Worm (Caenorhabditis elegans) whole organism, early embryonic: ENCODE results near the gene Y57E12B.10.

Experiments used
- B0310.2 ChIP-seq: sonication (generic microtip); optimal IDR thresholded peaks from 2 replicates; lab custom pipeline; 2016; ENCODE audit warnings: mild to moderate bottlenecking, missing genetic modification characterization, missing compliant biosample characterization
- F13C5.2 ChIP-seq: sonication (generic microtip); optimal IDR thresholded peaks from 2 replicates; lab custom pipeline; 2017; ENCODE audit warnings: mild to moderate bottlenecking, missing genetic modification characterization, inconsistent platforms, missing compliant biosample characterization
- aly-1 ChIP-seq: sonication (generic microtip); optimal IDR thresholded peaks from 2 replicates; lab custom pipeline; 2016; ENCODE audit warnings: missing genetic modification characterization, missing compliant biosample characterization
- ama-1 ChIP-seq: fragments of 150-350 bp; optimal IDR thresholded peaks from 2 replicates; lab custom pipeline; 2014
- ceh-13 ChIP-seq: fragments of 200-800 bp; sonication (Bioruptor generic); optimal IDR thresholded peaks from 2 replicates; lab custom pipeline; 2018; ENCODE audit warnings: mild to moderate bottlenecking, missing genetic modification characterization, missing compliant biosample characterization
- ceh-36 ChIP-seq: sonication (generic microtip); optimal IDR thresholded peaks from 2 replicates; lab custom pipeline; 2016; ENCODE audit warnings: missing genetic modification characterization, inconsistent platforms, missing compliant biosample characterization
- ets-7 ChIP-seq: sonication (generic microtip); optimal IDR thresholded peaks from 2 replicates; lab custom pipeline; 2016; ENCODE audit warnings: missing genotype, missing genetic modification characterization, missing compliant biosample characterization
- flt-1 ChIP-seq: fragments of 200-800 bp; sonication (Bioruptor generic); IDR thresholded peaks from 2 replicates; pipeline ENCODE4 v1.3.6; 2022; ENCODE audit warnings: missing genetic modification characterization, missing compliant biosample characterization
- hmbx-1 ChIP-seq: sonication (generic microtip); optimal IDR thresholded peaks from 2 replicates; lab custom pipeline; 2016; ENCODE audit warnings: mild to moderate bottlenecking, missing genetic modification characterization, missing compliant biosample characterization
- hmg-4 ChIP-seq: fragments of 200-800 bp; sonication (Bioruptor generic); optimal IDR thresholded peaks from 2 replicates; lab custom pipeline; 2018; ENCODE audit warnings: mild to moderate bottlenecking, missing genetic modification characterization, missing compliant biosample characterization
- hnd-1 ChIP-seq: sonication (generic microtip); optimal IDR thresholded peaks from 2 replicates; lab custom pipeline; 2016; ENCODE audit warnings: missing genetic modification characterization, missing compliant biosample characterization
- pes-1 ChIP-seq: fragments of 200-800 bp; sonication (Bioruptor generic); IDR thresholded peaks from 2 replicates; pipeline ENCODE4 v1.3.6; 2022; ENCODE audit warnings: missing genetic modification reagents, missing genetic modification characterization, missing compliant biosample characterization
- scrt-1 ChIP-seq: fragments of 200-800 bp; sonication (Bioruptor generic); IDR thresholded peaks from 2 replicates; pipeline ENCODE4 v1.3.6; 2022; ENCODE audit warnings: missing genetic modification characterization, missing compliant biosample characterization
- sea-1 ChIP-seq: fragments of 200-800 bp; sonication (Bioruptor generic); conservative IDR thresholded peaks from 2 replicates; pipeline ENCODE4 v1.3.6; 2022; ENCODE audit warnings: missing genetic modification characterization, missing compliant biosample characterization
- tbx-11 ChIP-seq: fragments of 200-800 bp; sonication (Bioruptor generic); IDR thresholded peaks from 2 replicates; pipeline ENCODE4 v1.3.6; 2022; ENCODE audit warnings: missing genetic modification characterization, missing compliant biosample characterization
- tbx-37 ChIP-seq: fragments of 200-800 bp; sonication (Bioruptor generic); conservative IDR thresholded peaks from 2 replicates; pipeline ENCODE4 v1.3.6; 2022; ENCODE audit warnings: missing genetic modification reagents, missing genetic modification characterization, missing compliant biosample characterization
- tra-4 ChIP-seq: sonication (generic microtip); optimal IDR thresholded peaks from 2 replicates; lab custom pipeline; 2017; ENCODE audit warnings: missing genetic modification characterization, missing compliant biosample characterization

Y57E12B.10 gene

ce11 chrV:6951306-6951705 lies 15.5 kb upstream of the Y57E12B.10 start, which contains the start of gene T07H8.11:
Gene T07H8.11, minus strand, starts transcription at chrV:6951406.
- no peak for TF ChIP-seq hmg-4
- TF ChIP-seq aly-1 (tag; lab: Kevin White, UChicago): no peak
- no peak for TF ChIP-seq scrt-1 (GFP tag; lab: Robert Waterston, UW)
- TF ChIP-seq tbx-11: no peak
- TF ChIP-seq B0310.2: no peak
- TF ChIP-seq sea-1 (GFP tag; lab: Robert Waterston, UW): no peak
- TF ChIP-seq tbx-37: no peak
- no peak for TF ChIP-seq hmbx-1
- no peak for TF ChIP-seq hnd-1 (tag; lab: Kevin White, UChicago)
- TF ChIP-seq flt-1 (GFP tag; lab: Robert Waterston, UW): no peak
- no peak for TF ChIP-seq tra-4 (tag; lab: Kevin White, UChicago)
- TF ChIP-seq ceh-36: no peak
- no peak for TF ChIP-seq F13C5.2 (tag; lab: Kevin White, UChicago)
- TF ChIP-seq ets-7: no peak
- no peak for TF ChIP-seq pes-1 (GFP tag; lab: Robert Waterston, UW)
- no peak for TF ChIP-seq ama-1 (lab: Kevin White, UChicago)
- no peak for TF ChIP-seq ceh-13 (GFP tag; lab: Kevin White, UChicago)

- TF ChIP-seq hmbx-1: no peak
- TF ChIP-seq flt-1 (GFP tag; lab: Robert Waterston, UW): no peak
- no peak for TF ChIP-seq ceh-13 (GFP tag; lab: Kevin White, UChicago)
- no peak for TF ChIP-seq sea-1 (GFP tag; lab: Robert Waterston, UW)
- TF ChIP-seq scrt-1 (GFP tag; lab: Robert Waterston, UW): no peak
- TF ChIP-seq hnd-1 (tag; lab: Kevin White, UChicago): no peak
- no peak for TF ChIP-seq tra-4 (tag; lab: Kevin White, UChicago)
- no peak for TF ChIP-seq pes-1 (GFP tag; lab: Robert Waterston, UW)
- TF ChIP-seq hmg-4: no peak
- TF ChIP-seq B0310.2: no peak
- TF ChIP-seq F13C5.2 (tag; lab: Kevin White, UChicago): no peak
- TF ChIP-seq aly-1 (tag; lab: Kevin White, UChicago): no peak
Measured at ce11 chrV:6949770-6950169, 14.0 kb upstream of the Y57E12B.10 start, which contains the start of gene Y57E12B.11. Gene Y57E12B.11, minus strand, starts transcription at chrV:6949870.

ce11 chrV:6948225-6948624 lies 12.4 kb upstream of the Y57E12B.10 start, which contains the start of gene Y57E12B.1:
Gene Y57E12B.1, plus strand, starts transcription at chrV:6948525.
- TF ChIP-seq tra-4 (tag; lab: Kevin White, UChicago) (no peak), ets-7 (no peak), sea-1 (GFP tag; lab: Robert Waterston, UW) (no peak), flt-1 (GFP tag; lab: Robert Waterston, UW) (no peak), tbx-11 (no peak), hnd-1 (tag; lab: Kevin White, UChicago) (no peak), hmg-4 (no peak), aly-1 (tag; lab: Kevin White, UChicago) (no peak), scrt-1 (GFP tag; lab: Robert Waterston, UW) (no peak), F13C5.2 (tag; lab: Kevin White, UChicago) (no peak), ceh-36 (no peak), B0310.2 (no peak), ama-1 (lab: Kevin White, UChicago) (no peak), tbx-37 (no peak)

- TF ChIP-seq tra-4 (tag; lab: Kevin White, UChicago): no peak
- TF ChIP-seq hnd-1 (tag; lab: Kevin White, UChicago): no peak
- TF ChIP-seq ceh-36: no peak
- no peak for TF ChIP-seq sea-1 (GFP tag; lab: Robert Waterston, UW)
- no peak for TF ChIP-seq pes-1 (GFP tag; lab: Robert Waterston, UW)
Measured at ce11 chrV:6947442-6947841, 11.7 kb upstream of the Y57E12B.10 start, which contains the start of gene Y57E12B.4. Gene Y57E12B.4, minus strand, starts transcription at chrV:6947542.

- TF ChIP-seq B0310.2 (no peak), hmg-4 (no peak), flt-1 (GFP tag; lab: Robert Waterston, UW) (no peak), hmbx-1 (no peak), ceh-13 (GFP tag; lab: Kevin White, UChicago) (no peak), pes-1 (GFP tag; lab: Robert Waterston, UW) (no peak), ama-1 (lab: Kevin White, UChicago) (no peak), tra-4 (tag; lab: Kevin White, UChicago) (no peak), aly-1 (tag; lab: Kevin White, UChicago) (no peak), hnd-1 (tag; lab: Kevin White, UChicago) (no peak), sea-1 (GFP tag; lab: Robert Waterston, UW) (no peak), ets-7 (no peak)
Measured at ce11 chrV:6934212-6934611, 1.6 kb downstream of the Y57E12B.10 start, which contains the start of gene lipl-6. Gene lipl-6, minus strand, starts transcription at chrV:6934312.

- TF ChIP-seq ama-1 (lab: Kevin White, UChicago) (no peak), ceh-36 (no peak), aly-1 (tag; lab: Kevin White, UChicago) (no peak), pes-1 (GFP tag; lab: Robert Waterston, UW) (no peak), ets-7 (no peak), flt-1 (GFP tag; lab: Robert Waterston, UW) (no peak), F13C5.2 (tag; lab: Kevin White, UChicago) (no peak), ceh-13 (GFP tag; lab: Kevin White, UChicago) (no peak), hmg-4 (no peak), hnd-1 (tag; lab: Kevin White, UChicago) (no peak), B0310.2 (no peak), tbx-37 (no peak), tra-4 (tag; lab: Kevin White, UChicago) (no peak), hmbx-1 (no peak), tbx-11 (no peak), scrt-1 (GFP tag; lab: Robert Waterston, UW) (no peak), sea-1 (GFP tag; lab: Robert Waterston, UW) (no peak)
Measured at ce11 chrV:6930284-6930683, 5.5 kb downstream of the Y57E12B.10 start.

ce11 chrV:6928938-6929337 lies 6.8 kb downstream of the Y57E12B.10 start, which contains the start of gene unc-68:
Gene unc-68, minus strand, starts transcription at chrV:6929038.
- no peak for TF ChIP-seq sea-1 (GFP tag; lab: Robert Waterston, UW)
- no peak for TF ChIP-seq tra-4 (tag; lab: Kevin White, UChicago)
- TF ChIP-seq ets-7: no peak
- TF ChIP-seq B0310.2: no peak
- no peak for TF ChIP-seq ama-1 (lab: Kevin White, UChicago)
- TF ChIP-seq tbx-37: no peak
- no peak for TF ChIP-seq ceh-13 (GFP tag; lab: Kevin White, UChicago)
- TF ChIP-seq pes-1 (GFP tag; lab: Robert Waterston, UW): no peak
- TF ChIP-seq F13C5.2 (tag; lab: Kevin White, UChicago): no peak
- no peak for TF ChIP-seq hmbx-1
- TF ChIP-seq hmg-4: no peak
- TF ChIP-seq scrt-1 (GFP tag; lab: Robert Waterston, UW): no peak
- no peak for TF ChIP-seq hnd-1 (tag; lab: Kevin White, UChicago)
- TF ChIP-seq flt-1 (GFP tag; lab: Robert Waterston, UW): no peak
- TF ChIP-seq tbx-11: no peak
